Fruit fly (Drosophila melanogaster) whole organism, embryonic: ENCODE results near the gene Dad1.

Experiments
- ATbp ChIP-seq: fragments of 200-800 bp; sonication (Bioruptor generic); optimal IDR thresholded peaks from 2 replicates; lab custom pipeline; 2017; ENCODE audit warnings: missing biosample characterization, mild to moderate bottlenecking, missing genetic modification characterization, missing genetic modification reagents
- Adf1 ChIP-seq: fragments of 200-800 bp; sonication (Bioruptor generic); IDR thresholded peaks from 2 replicates; pipeline ENCODE4 v1.3.6; 2022; ENCODE audit warnings: missing biosample characterization, missing genetic modification characterization
- CG12071 ChIP-seq: fragments of 200-800 bp; sonication (Bioruptor generic); optimal IDR thresholded peaks from 3 replicates; lab custom pipeline; 2018; ENCODE audit warnings: missing biosample characterization, mild to moderate bottlenecking, missing genetic modification characterization
- CG12236 ChIP-seq: fragments of 200-800 bp; sonication (Bioruptor generic); optimal IDR thresholded peaks from 2 replicates; lab custom pipeline; 2016; ENCODE audit warnings: missing biosample characterization, missing genetic modification characterization
- CG1233 ChIP-seq: fragments of 200-800 bp; sonication (Bioruptor generic); optimal IDR thresholded peaks from 4 replicates; lab custom pipeline; 2018; ENCODE audit warnings: missing biosample characterization, mild to moderate bottlenecking, missing genetic modification characterization
- CG12391 ChIP-seq: fragments of 200-800 bp; sonication (Bioruptor generic); optimal IDR thresholded peaks from 3 replicates; lab custom pipeline; 2018; ENCODE audit warnings: missing biosample characterization, mild to moderate bottlenecking, missing genetic modification characterization, moderate library complexity
- CG12659 ChIP-seq: fragments of 200-800 bp; sonication (Bioruptor generic); optimal IDR thresholded peaks from 3 replicates; lab custom pipeline; 2017; ENCODE audit warnings: mild to moderate bottlenecking, missing biosample characterization, missing genetic modification reagents, missing genetic modification characterization
- CG12942 ChIP-seq: fragments of 200-800 bp; sonication (Bioruptor generic); optimal IDR thresholded peaks from 3 replicates; lab custom pipeline; 2016; ENCODE audit warnings: missing biosample characterization, missing genetic modification characterization
- CG13775 ChIP-seq: fragments of 200-800 bp; sonication (Bioruptor generic); optimal IDR thresholded peaks from 3 replicates; lab custom pipeline; 2017; ENCODE audit warnings: missing biosample characterization, mild to moderate bottlenecking, missing genetic modification characterization
- CG17612 ChIP-seq: fragments of 200-800 bp; sonication (Bioruptor generic); IDR thresholded peaks from 2 replicates; pipeline ENCODE4 v1.3.6; 2022; ENCODE audit warnings: missing biosample characterization, missing genetic modification characterization
- CG18476 ChIP-seq: fragments of 200-800 bp; sonication (Bioruptor generic); optimal IDR thresholded peaks from 2 replicates; lab custom pipeline; 2016; ENCODE audit warnings: missing biosample characterization, mild to moderate bottlenecking, missing genetic modification characterization
- CG2678 ChIP-seq: fragments of 200-800 bp; sonication (Bioruptor generic); optimal IDR thresholded peaks from 3 replicates; lab custom pipeline; 2019; ENCODE audit warnings: missing biosample characterization, mild to moderate bottlenecking, missing genetic modification characterization, moderate library complexity
- CG2712 ChIP-seq: fragments of 200-800 bp; optimal IDR thresholded peaks from 3 replicates; lab custom pipeline; 2019; ENCODE audit warnings: missing biosample characterization, mild to moderate bottlenecking, missing genetic modification characterization, moderate library complexity
- CG34224 ChIP-seq: fragments of 200-800 bp; sonication (Bioruptor generic); IDR thresholded peaks from 3 replicates; pipeline ENCODE4 v1.3.6; 2022; ENCODE audit warnings: missing biosample characterization, missing genetic modification characterization; ENCODE audit not compliant: partially characterized antibody
- CG4404 ChIP-seq: fragments of 200-800 bp; sonication (Bioruptor generic); IDR thresholded peaks from 2 replicates; pipeline ENCODE4 v1.3.6; 2022; ENCODE audit warnings: missing biosample characterization, missing genetic modification characterization
- CG6175 ChIP-seq: fragments of 200-800 bp; sonication (Bioruptor generic); IDR thresholded peaks from 3 replicates; pipeline ENCODE4 v1.3.6; 2022; ENCODE audit warnings: missing biosample characterization, missing genetic modification characterization
- CG7839 ChIP-seq: fragments of 200-800 bp; sonication (Bioruptor generic); optimal IDR thresholded peaks from 3 replicates; lab custom pipeline; 2018; ENCODE audit warnings: missing biosample characterization, mild to moderate bottlenecking, missing genetic modification characterization, moderate library complexity
- CG8765 ChIP-seq: fragments of 200-800 bp; sonication (Bioruptor generic); IDR thresholded peaks from 2 replicates; pipeline ENCODE4 v1.3.6; 2022; ENCODE audit warnings: missing biosample characterization, missing genetic modification characterization
- Dad ChIP-seq: fragments of 200-800 bp; sonication (Bioruptor generic); optimal IDR thresholded peaks from 3 replicates; lab custom pipeline; 2016; ENCODE audit warnings: missing biosample characterization, missing genetic modification characterization
- ERR ChIP-seq: fragments of 200-800 bp; sonication (Bioruptor generic); optimal IDR thresholded peaks from 2 replicates; lab custom pipeline; 2016; ENCODE audit warnings: missing biosample characterization, missing genetic modification characterization
- HLH4C ChIP-seq: fragments of 200-800 bp; sonication (Bioruptor generic); IDR thresholded peaks from 3 replicates; pipeline ENCODE4 v1.3.6; 2022; ENCODE audit warnings: missing biosample characterization, missing genetic modification characterization; ENCODE audit not compliant: partially characterized antibody
- Lim3 ChIP-seq: fragments of 200-800 bp; sonication (Bioruptor generic); IDR thresholded peaks from 2 replicates; pipeline ENCODE4 v1.3.6; 2022; ENCODE audit warnings: missing biosample characterization, missing genetic modification characterization
- Med ChIP-seq: fragments of 200-800 bp; sonication (Bioruptor generic); peaks from one replicate; lab custom pipeline; 2016; ENCODE audit warnings: missing biosample characterization, missing genetic modification characterization, mild to moderate bottlenecking, inconsistent platforms, moderate library complexity
- NK7.1 ChIP-seq: fragments of 200-800 bp; sonication (Bioruptor generic); optimal IDR thresholded peaks from 3 replicates; lab custom pipeline; 2016; ENCODE audit warnings: missing biosample characterization, missing genetic modification characterization
- Oaz ChIP-seq: fragments of 200-800 bp; sonication (Bioruptor generic); IDR thresholded peaks from 2 replicates; pipeline ENCODE4 v1.3.6; 2022; ENCODE audit warnings: missing biosample characterization, missing genetic modification characterization
- Optix ChIP-seq: fragments of 200-800 bp; sonication (Bioruptor generic); IDR thresholded peaks from 3 replicates; pipeline ENCODE4 v1.3.6; 2022; ENCODE audit warnings: missing biosample characterization, missing genetic modification characterization
- Xrp1 ChIP-seq: fragments of 200-800 bp; sonication (Bioruptor generic); IDR thresholded peaks from 2 replicates; pipeline ENCODE4 v1.3.6; 2022; ENCODE audit warnings: missing biosample characterization, missing genetic modification characterization
- aop ChIP-seq: fragments of 200-800 bp; sonication (Bioruptor generic); IDR thresholded peaks from 2 replicates; pipeline ENCODE4 v1.3.6; 2022; ENCODE audit warnings: missing biosample characterization, missing genetic modification characterization
- az2 ChIP-seq: fragments of 200-800 bp; sonication (Bioruptor generic); optimal IDR thresholded peaks from 3 replicates; lab custom pipeline; 2016; ENCODE audit warnings: missing biosample characterization, missing genetic modification characterization
- bbx ChIP-seq: fragments of 200-800 bp; sonication (Bioruptor generic); IDR thresholded peaks from 2 replicates; pipeline ENCODE4 v1.3.6; 2022; ENCODE audit warnings: missing biosample characterization, missing genetic modification characterization; ENCODE audit not compliant: partially characterized antibody
- caup ChIP-seq: fragments of 200-800 bp; sonication (Bioruptor generic); optimal IDR thresholded peaks from 3 replicates; lab custom pipeline; 2017; ENCODE audit warnings: missing biosample characterization, mild to moderate bottlenecking, missing genetic modification characterization, moderate library complexity; ENCODE audit not compliant: severe bottlenecking
- da ChIP-seq: fragments of 200-800 bp; sonication (Bioruptor generic); optimal IDR thresholded peaks from 2 replicates; lab custom pipeline; 2016; ENCODE audit warnings: missing biosample characterization, missing genetic modification characterization
- dmrt11E ChIP-seq: fragments of 200-800 bp; sonication (Bioruptor generic); optimal IDR thresholded peaks from 3 replicates; lab custom pipeline; 2018; ENCODE audit warnings: missing biosample characterization, mild to moderate bottlenecking, missing genetic modification characterization, moderate library complexity
- ewg ChIP-seq: fragments of 200-800 bp; sonication (Bioruptor generic); optimal IDR thresholded peaks from 3 replicates; lab custom pipeline; 2017; ENCODE audit warnings: mild to moderate bottlenecking, missing biosample characterization, missing genetic modification reagents, missing genetic modification characterization
- eyg ChIP-seq: fragments of 200-800 bp; sonication (Bioruptor generic); optimal IDR thresholded peaks from 3 replicates; lab custom pipeline; 2016; ENCODE audit warnings: missing biosample characterization, missing genetic modification characterization
- fd3F ChIP-seq: fragments of 200-800 bp; sonication (Bioruptor generic); optimal IDR thresholded peaks from 2 replicates; lab custom pipeline; 2018; ENCODE audit warnings: missing biosample characterization, mild to moderate bottlenecking, missing genetic modification characterization, moderate library complexity
- fu2 ChIP-seq: fragments of 200-800 bp; sonication (Bioruptor generic); optimal IDR thresholded peaks from 2 replicates; lab custom pipeline; 2016; ENCODE audit warnings: missing biosample characterization, missing genetic modification characterization
- ind ChIP-seq: fragments of 200-800 bp; sonication (Bioruptor generic); optimal IDR thresholded peaks from 3 replicates; lab custom pipeline; 2016; ENCODE audit warnings: missing biosample characterization, missing genetic modification characterization
- insv ChIP-seq, 2 experiments: fragments of 200-800 bp; sonication (Bioruptor generic); optimal IDR thresholded peaks; 3 replicates each; lab custom pipeline; 2016 to 2018; ENCODE audit warnings: missing biosample characterization in 2 of 2, missing genetic modification characterization in 2 of 2
- klu ChIP-seq: fragments of 200-800 bp; sonication (Bioruptor generic); IDR thresholded peaks from 2 replicates; pipeline ENCODE4 v1.3.6; 2022; ENCODE audit warnings: missing biosample characterization, missing genetic modification characterization
- kni ChIP-seq: fragments of 200-800 bp; sonication (Bioruptor generic); optimal IDR thresholded peaks from 3 replicates; lab custom pipeline; 2017; ENCODE audit warnings: mild to moderate bottlenecking, missing biosample characterization, missing genetic modification reagents, missing genetic modification characterization
- lbe ChIP-seq: fragments of 200-800 bp; sonication (Bioruptor generic); optimal IDR thresholded peaks from 2 replicates; lab custom pipeline; 2016; ENCODE audit warnings: missing biosample characterization, mild to moderate bottlenecking, missing genetic modification characterization
- nmo ChIP-seq: fragments of 200-800 bp; sonication (Bioruptor generic); optimal IDR thresholded peaks from 2 replicates; lab custom pipeline; 2018; ENCODE audit warnings: missing biosample characterization, mild to moderate bottlenecking, missing genetic modification characterization, moderate library complexity
- oc ChIP-seq: fragments of 200-800 bp; sonication (Bioruptor generic); optimal IDR thresholded peaks from 2 replicates; lab custom pipeline; 2018; ENCODE audit warnings: missing biosample characterization, mild to moderate bottlenecking, missing genetic modification characterization, moderate library complexity
- org-1 ChIP-seq: fragments of 200-800 bp; sonication (Bioruptor generic); optimal IDR thresholded peaks from 2 replicates; lab custom pipeline; 2017; ENCODE audit warnings: missing biosample characterization, missing genetic modification characterization
- phol ChIP-seq: fragments of 200-800 bp; sonication (Bioruptor generic); optimal IDR thresholded peaks from 3 replicates; lab custom pipeline; 2018; ENCODE audit warnings: missing biosample characterization, mild to moderate bottlenecking, missing genetic modification characterization, moderate library complexity
- trem ChIP-seq: fragments of 200-800 bp; optimal IDR thresholded peaks from 3 replicates; lab custom pipeline; 2019; ENCODE audit warnings: missing biosample characterization, mild to moderate bottlenecking, missing genetic modification characterization, moderate library complexity
- trh ChIP-seq: fragments of 200-800 bp; sonication (Bioruptor generic); optimal IDR thresholded peaks from 2 replicates; lab custom pipeline; 2016; ENCODE audit warnings: missing biosample characterization, missing genetic modification characterization
- zf30C ChIP-seq: fragments of 200-800 bp; sonication (Bioruptor generic); optimal IDR thresholded peaks from 3 replicates; lab custom pipeline; 2018; ENCODE audit warnings: missing biosample characterization, mild to moderate bottlenecking, missing genetic modification characterization

Dad1 gene

dm6 chr2L:8365701-8366643, 18.0 kb downstream of the Dad1 start, which contains the start of gene Pp2A-29B (continued):
- TF ChIP-seq caup (GFP tag; lab: Kevin White, UChicago) (no peak), eyg (GFP tag; lab: Kevin White, UChicago) (no peak), oc (tag; lab: Kevin White, UChicago) (no peak), phol (peak; percentile 92), ewg (GFP tag; lab: Kevin White, UChicago) (no peak), fu2 (GFP tag; lab: Kevin White, UChicago) (no peak), az2 (GFP tag; lab: Kevin White, UChicago) (peak; percentile 3), kni (GFP tag; lab: Kevin White, UChicago) (peak; percentile 55), aop (GFP tag; lab: Robert Waterston, UW) (no peak), CG8765 (GFP tag; lab: Robert Waterston, UW) (no peak), CG2712 (peak; percentile 61), trem (peak; percentile 80), klu (GFP tag; lab: Robert Waterston, UW) (peak; percentile 45; the same call in 1 of the 2 replicates), CG4404 (no peak), CG12071 (GFP tag; lab: Kevin White, UChicago) (no peak), fd3F (GFP tag; lab: Kevin White, UChicago) (no peak), Lim3 (GFP tag; lab: Robert Waterston, UW) (no peak), bbx (GFP tag; lab: Robert Waterston, UW) (peak; percentile 98), CG34224 (peak; percentile 97), NK7.1 (no peak), dmrt11E (peak; percentile 46), CG6175 (no peak), ATbp (GFP tag; lab: Kevin White, UChicago) (no peak), CG17612 (GFP tag; lab: Robert Waterston, UW) (no peak), CG7839 (peak; percentile 25), org-1 (no peak), Dad (GFP tag; lab: Kevin White, UChicago) (no peak), zf30C (GFP tag; lab: Kevin White, UChicago) (peak; percentile 10), CG13775 (GFP tag; lab: Kevin White, UChicago) (peak; percentile 40), CG12391 (tag; lab: Kevin White, UChicago) (peak; percentile 54), Adf1 (GFP tag; lab: Robert Waterston, UW) (no peak), CG1233 (GFP tag; lab: Kevin White, UChicago) (no peak), ind (GFP tag; lab: Kevin White, UChicago) (no peak), Med (GFP tag; lab: Kevin White, UChicago) (peak; percentile 57), Oaz (no peak), insv (GFP tag; optimal IDR thresholded peaks at IDR 0.05; lab: Kevin White, UChicago) (peak in 1 of 2 experiments; percentile 25), CG12942 (GFP tag; lab: Kevin White, UChicago) (no peak), Optix (GFP tag; lab: Robert Waterston, UW) (no peak), trh (GFP tag; lab: Kevin White, UChicago) (no peak), CG2678 (tag; lab: Kevin White, UChicago) (peak; percentile 15), da (no peak), nmo (GFP tag; lab: Kevin White, UChicago) (peak; percentile 78), CG12236 (GFP tag; lab: Kevin White, UChicago) (no peak), CG12659 (peak; percentile 69), lbe (peak; percentile 41), CG18476 (GFP tag; lab: Kevin White, UChicago) (peak; percentile 15), HLH4C (GFP tag; lab: Robert Waterston, UW) (peak; percentile 99), Xrp1 (no peak), ERR (GFP tag; lab: Kevin White, UChicago) (no peak)
